Fruit fly (Drosophila melanogaster) whole organism, larva: ENCODE measurements around the gene ringer.

Source experiments
- noc ChIP-seq: fragments of 200-800 bp; sonication (Bioruptor generic); optimal IDR thresholded peaks from 3 replicates; lab custom pipeline; 2019; ENCODE audit warnings: missing biosample characterization, mild to moderate bottlenecking, missing genetic modification characterization, moderate library complexity

Gene ringer

dm6 chr3L:16359219-16359748 is at the start of gene ringer:
ringer (minus strand) TSS chr3L:16359428.
- no peak for TF ChIP-seq noc

- no peak for TF ChIP-seq noc
These were observed 48.8 kb upstream of the ringer start for dm6 chr3L:16407815-16408608.

dm6 chr3L:16402253-16402652 is 43.0 kb upstream of the ringer start:
- no peak for TF ChIP-seq noc

dm6 chr3L:16400175-16400574 is 40.9 kb upstream of the ringer start, which contains the start of gene CG44836:
CG44836 (minus strand) TSS chr3L:16400275.
- no peak for TF ChIP-seq noc

dm6 chr3L:16394506-16394905 is 35.3 kb upstream of the ringer start, which contains the start of gene Gagr:
Gagr (plus strand) TSS chr3L:16394586.
- TF ChIP-seq noc, result no peak

dm6 chr3L:16393700-16394099 is 34.5 kb upstream of the ringer start:
- TF ChIP-seq noc, result no peak

dm6 chr3L:16392874-16393273 is 33.6 kb upstream of the ringer start:
- TF ChIP-seq noc, result no peak

dm6 chr3L:16392203-16392800 is 33.1 kb upstream of the ringer start:
- peak; percentile 8 for TF ChIP-seq noc

dm6 chr3L:16391257-16391656 is 32.0 kb upstream of the ringer start:
- no peak for TF ChIP-seq noc

dm6 chr3L:16390793-16391192 is 31.6 kb upstream of the ringer start:
- no peak for TF ChIP-seq noc

- no peak for TF ChIP-seq noc
These were observed 26.8 kb upstream of the ringer start, which contains the start of the genes Agpat3 and RAF2 for dm6 chr3L:16385880-16386584. Agpat3 (minus strand) TSS chr3L:16385957. RAF2 (plus strand) TSS chr3L:16386327.

dm6 chr3L:16385252-16385879 is 26.1 kb upstream of the ringer start:
- peak; percentile 56 for TF ChIP-seq noc

dm6 chr3L:16384145-16384705 is 25.0 kb upstream of the ringer start:
- TF ChIP-seq noc, result no peak

dm6 chr3L:16383056-16383455 is 23.8 kb upstream of the ringer start:
- TF ChIP-seq noc, result no peak

dm6 chr3L:16381184-16381797 is 22.1 kb upstream of the ringer start, which contains the start of gene Agpat4:
Agpat4 (minus strand) TSS chr3L:16381570.
- no peak for TF ChIP-seq noc

- peak; percentile 97 for TF ChIP-seq noc
These were observed 21.5 kb upstream of the ringer start for dm6 chr3L:16380770-16381169.
